Worm (Caenorhabditis elegans) whole organism, L4/young adult: ENCODE data around the gene cdc-48.2.

Experiments used
- W03F9.2 ChIP-seq: fragments of 150-350 bp; optimal IDR thresholded peaks from 2 replicates; lab custom pipeline; 2014; ENCODE audit warnings: missing biosample characterization, missing genetic modification characterization
- him-1 ChIP-seq: sonication (generic microtip); optimal IDR thresholded peaks from 2 replicates; lab custom pipeline; 2016; ENCODE audit warnings: missing genotype, missing genetic modification reagents, missing genetic modification characterization, missing compliant biosample characterization

- TF ChIP-seq him-1 (no peak), W03F9.2 (no peak)
Measured at ce11 chrII:8127290-8127689, 11.0 kb upstream of the cdc-48.2 start.
